Fruit fly (Drosophila melanogaster) whole organism, embryonic: ENCODE data around the gene Ugt37B1.

Source experiments
- CG11085 ChIP-seq: fragments of 200-800 bp; sonication (Bioruptor generic); IDR thresholded peaks from 2 replicates; pipeline ENCODE4 v1.3.6; 2022; ENCODE audit warnings: missing biosample characterization, missing genetic modification characterization
- CG7786 ChIP-seq: fragments of 200-800 bp; sonication (Bioruptor generic); optimal IDR thresholded peaks from 2 replicates; lab custom pipeline; 2016; ENCODE audit warnings: missing biosample characterization, missing genetic modification characterization
- CoRest ChIP-seq: fragments of 200-800 bp; sonication (Bioruptor generic); optimal IDR thresholded peaks from 3 replicates; lab custom pipeline; 2018; ENCODE audit warnings: missing biosample characterization, mild to moderate bottlenecking, missing genetic modification characterization, moderate library complexity
- Lim3 ChIP-seq: fragments of 200-800 bp; sonication (Bioruptor generic); IDR thresholded peaks from 2 replicates; pipeline ENCODE4 v1.3.6; 2022; ENCODE audit warnings: missing biosample characterization, missing genetic modification characterization
- Nf-YB ChIP-seq: fragments of 200-800 bp; sonication (Bioruptor generic); optimal IDR thresholded peaks from 3 replicates; lab custom pipeline; 2019; ENCODE audit warnings: missing biosample characterization, mild to moderate bottlenecking, missing genetic modification characterization, moderate library complexity
- gcm ChIP-seq: fragments of 200-800 bp; sonication (Bioruptor generic); optimal IDR thresholded peaks from 2 replicates; lab custom pipeline; 2019; ENCODE audit warnings: missing biosample characterization, mild to moderate bottlenecking, missing genetic modification characterization, moderate library complexity
- gsb-n ChIP-seq: fragments of 200-800 bp; sonication (Bioruptor generic); optimal IDR thresholded peaks from 3 replicates; lab custom pipeline; 2018; ENCODE audit warnings: missing biosample characterization, mild to moderate bottlenecking, missing genetic modification characterization
- klu ChIP-seq: fragments of 200-800 bp; sonication (Bioruptor generic); IDR thresholded peaks from 2 replicates; pipeline ENCODE4 v1.3.6; 2022; ENCODE audit warnings: missing biosample characterization, missing genetic modification characterization
- pnt ChIP-seq: fragments of 200-800 bp; sonication (Bioruptor generic); optimal IDR thresholded peaks from 3 replicates; lab custom pipeline; 2016; ENCODE audit warnings: missing biosample characterization, missing genetic modification characterization

DNA sequence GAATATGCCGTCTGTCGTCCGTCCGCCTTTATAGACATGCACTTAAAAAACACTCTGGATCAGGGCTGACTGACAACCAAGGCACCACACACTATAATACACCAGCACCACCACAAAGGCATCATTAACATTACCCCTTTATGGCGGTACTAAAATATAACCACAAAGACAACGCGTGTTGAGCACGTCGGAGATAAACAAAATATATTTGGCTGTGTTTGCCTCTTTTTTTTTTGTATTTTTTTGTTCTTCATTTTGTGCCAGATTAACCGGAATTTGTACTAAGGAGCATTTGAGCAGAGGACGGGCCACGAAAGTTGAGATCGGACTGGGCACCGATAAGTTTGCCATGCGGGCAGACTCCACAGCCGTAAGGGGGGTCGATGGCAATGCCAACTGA, 30.8 kb upstream of the Ugt37B1 start:
- TF ChIP-seq Nf-YB (GFP tag; lab: Kevin White, UChicago): no peak
- TF ChIP-seq CoRest (tag; lab: Kevin White, UChicago): no peak
- TF ChIP-seq CG11085 (GFP tag; lab: Robert Waterston, UW): no peak
- TF ChIP-seq CG7786 (GFP tag; lab: Kevin White, UChicago): no peak
- TF ChIP-seq pnt (GFP tag; lab: Kevin White, UChicago): no peak
- peak; percentile 57 for TF ChIP-seq gcm
- no peak for TF ChIP-seq gsb-n (tag; lab: Kevin White, UChicago)
- TF ChIP-seq klu (GFP tag; lab: Robert Waterston, UW): no peak
- no peak for TF ChIP-seq Lim3 (GFP tag; lab: Robert Waterston, UW)
